Worm (Caenorhabditis elegans): ENCODE measurements around the gene C24A8.6.

The C24A8.6 gene

DNA sequence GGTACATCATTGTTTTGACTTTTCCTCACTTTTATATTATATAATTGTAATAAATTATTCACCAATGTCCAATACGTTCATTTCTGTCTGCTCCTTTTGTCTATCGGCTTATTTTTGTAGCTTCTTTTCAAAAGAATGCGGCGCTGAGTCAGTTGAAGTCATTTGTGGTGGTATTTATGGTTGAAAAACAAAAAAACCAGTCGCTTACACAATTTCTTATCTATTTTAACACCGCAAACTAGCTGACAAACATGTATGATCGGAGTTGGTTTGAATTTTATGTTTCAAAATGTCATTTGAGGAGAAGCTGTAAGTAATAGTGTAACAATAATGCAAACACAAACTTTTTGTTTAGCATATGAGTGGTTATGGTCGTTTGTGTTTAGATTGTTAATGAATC, 48.2 kb downstream of the C24A8.6 start, which contains the start of gene ets-10:
ets-10 (plus strand) TSS at position 201 of the 400 bp plus-strand sequence.
- TF ChIP-seq nhr-76 (tag; optimal IDR thresholded peaks at IDR 0.05) (no peak), efl-1 (optimal IDR thresholded peaks at IDR 0.05) (no peak), efl-1 (GFP tag; optimal IDR thresholded peaks at IDR 0.05 in 1 of 2) (peak in 1 of 2 experiments; percentile 65)

DNA sequence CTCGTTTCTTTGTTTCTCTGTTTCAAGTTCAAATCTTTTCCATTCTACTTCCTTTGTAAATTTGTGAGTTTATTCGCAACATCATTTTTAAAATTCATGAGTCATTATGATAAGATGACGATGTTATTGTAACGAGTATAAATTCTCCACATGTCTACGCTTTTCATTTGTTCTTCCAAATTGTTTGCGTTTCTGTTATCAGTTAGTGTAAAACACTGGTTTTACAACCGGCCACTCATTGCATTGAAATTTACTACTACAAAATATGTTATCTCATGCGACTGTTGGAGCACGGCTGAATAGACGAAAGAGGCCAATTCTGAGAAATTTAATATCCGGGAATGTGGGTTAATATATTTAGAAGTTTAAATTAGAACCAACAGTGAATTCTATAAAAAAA, 49.8 kb downstream of the C24A8.6 start, which contains the start of gene C52B9.19:
C52B9.19 (plus strand) TSS at position 176 of the 400 bp plus-strand sequence.
- no peak for TF ChIP-seq pax-3 (tag; optimal IDR thresholded peaks at IDR 0.05)
- peak; percentile 45 for TF ChIP-seq pqm-1 (tag; optimal IDR thresholded peaks at IDR 0.05)
- no peak for TF ChIP-seq fos-1 (tag; optimal IDR thresholded peaks at IDR 0.05)
- peak; percentile 24 for TF ChIP-seq jun-1 (tag; optimal IDR thresholded peaks at IDR 0.05)
- no peak for TF ChIP-seq lin-39 (tag; optimal IDR thresholded peaks at IDR 0.05)
- no peak for TF ChIP-seq nhr-77 (tag; optimal IDR thresholded peaks at IDR 0.05)
- TF ChIP-seq unc-30 (tag; optimal IDR thresholded peaks at IDR 0.05): no peak
- no peak for TF ChIP-seq ztf-4 (tag; optimal IDR thresholded peaks at IDR 0.05)
- TF ChIP-seq dpl-1 (GFP tag; optimal IDR thresholded peaks at IDR 0.05): no peak
- TF ChIP-seq F16B12.6 (tag; optimal IDR thresholded peaks at IDR 0.05): no peak
- TF ChIP-seq elt-2 (tag; optimal IDR thresholded peaks at IDR 0.05): peak; percentile 71

All from whole organism, L1 larva.